Worm (Caenorhabditis elegans): Measurements from ENCODE around the gene C40H1.8.

- TF ChIP-seq ama-1 (optimal IDR thresholded peaks at IDR 0.05) (no peak), tbx-37 (GFP tag; conservative IDR thresholded peaks at IDR 0.05) (no peak), hnd-1 (tag; optimal IDR thresholded peaks at IDR 0.05) (no peak), ceh-36 (tag; optimal IDR thresholded peaks at IDR 0.05) (no peak), scrt-1 (GFP tag; IDR thresholded peaks at IDR 0.05) (no peak), ceh-13 (GFP tag; optimal IDR thresholded peaks at IDR 0.05) (no peak), tra-4 (tag; optimal IDR thresholded peaks at IDR 0.05) (no peak), B0310.2 (tag; optimal IDR thresholded peaks at IDR 0.05) (no peak), tbx-11 (GFP tag; IDR thresholded peaks at IDR 0.05) (no peak), flt-1 (GFP tag; IDR thresholded peaks at IDR 0.05) (no peak)
These were observed 15.4 kb upstream of the C40H1.8 start for ce11 chrIII:9299116-9299515.

Data from whole organism, early embryonic.